Fruit fly (Drosophila melanogaster) whole organism, embryonic: Measurements from ENCODE around the gene Gdh.

Experiments used
- Ada2b ChIP-seq: fragments of 200-800 bp; sonication (Bioruptor generic); IDR thresholded peaks from 2 replicates; pipeline ENCODE4 v1.3.6; 2022; ENCODE audit warnings: missing biosample characterization, missing genetic modification characterization
- Asciz ChIP-seq: fragments of 200-800 bp; sonication (Bioruptor generic); optimal IDR thresholded peaks from 2 replicates; lab custom pipeline; 2017; ENCODE audit warnings: missing biosample characterization, mild to moderate bottlenecking, missing genetic modification characterization, missing genetic modification reagents
- BtbVII ChIP-seq: fragments of 200-800 bp; sonication (Bioruptor generic); optimal IDR thresholded peaks from 3 replicates; lab custom pipeline; 2017; ENCODE audit warnings: missing biosample characterization, mild to moderate bottlenecking, missing genetic modification characterization
- Bteb2 ChIP-seq: fragments of 200-800 bp; sonication (Bioruptor generic); optimal IDR thresholded peaks from 2 replicates; lab custom pipeline; 2016; ENCODE audit warnings: missing biosample characterization, missing genetic modification characterization
- CG10959 ChIP-seq: fragments of 200-800 bp; sonication (Bioruptor generic); IDR thresholded peaks from 2 replicates; pipeline ENCODE4 v1.3.6; 2022; ENCODE audit warnings: missing biosample characterization, missing genetic modification characterization
- CG11560 ChIP-seq: fragments of 200-800 bp; sonication (Bioruptor generic); IDR thresholded peaks from 3 replicates; pipeline ENCODE4 v1.3.6; 2022; ENCODE audit warnings: missing biosample characterization, missing genetic modification characterization
- CG13624 ChIP-seq: fragments of 200-800 bp; sonication (Bioruptor generic); optimal IDR thresholded peaks from 2 replicates; lab custom pipeline; 2016; ENCODE audit warnings: missing biosample characterization, missing genetic modification characterization
- CG14441 ChIP-seq: fragments of 200-800 bp; sonication (Bioruptor generic); IDR thresholded peaks from 2 replicates; pipeline ENCODE4 v1.3.6; 2022; ENCODE audit warnings: missing biosample characterization, missing genetic modification characterization
- CG15269 ChIP-seq: fragments of 200-800 bp; sonication (Bioruptor generic); optimal IDR thresholded peaks from 2 replicates; lab custom pipeline; 2018; ENCODE audit warnings: missing biosample characterization, mild to moderate bottlenecking, missing genetic modification characterization, moderate library complexity
- CG16815 ChIP-seq: fragments of 200-800 bp; sonication (Bioruptor generic); optimal IDR thresholded peaks from 3 replicates; lab custom pipeline; 2017; ENCODE audit warnings: missing biosample characterization, mild to moderate bottlenecking, missing genetic modification characterization
- CG17359 ChIP-seq: fragments of 200-800 bp; sonication (Bioruptor generic); optimal IDR thresholded peaks from 3 replicates; lab custom pipeline; 2018; ENCODE audit warnings: missing biosample characterization, mild to moderate bottlenecking, missing genetic modification characterization, moderate library complexity
- CG1792 ChIP-seq: fragments of 200-800 bp; sonication (Bioruptor generic); optimal IDR thresholded peaks from 2 replicates; lab custom pipeline; 2016; ENCODE audit warnings: missing biosample characterization, missing genetic modification characterization
- CG18011 ChIP-seq: fragments of 200-800 bp; sonication (Bioruptor generic); optimal IDR thresholded peaks from 2 replicates; lab custom pipeline; 2017; ENCODE audit warnings: missing biosample characterization, missing genetic modification characterization, mild to moderate bottlenecking, moderate library complexity, missing genotype
- CG3065 ChIP-seq: fragments of 200-800 bp; sonication (Bioruptor generic); optimal IDR thresholded peaks from 2 replicates; lab custom pipeline; 2016; ENCODE audit warnings: missing biosample characterization, missing genetic modification characterization
- CG31365 ChIP-seq: fragments of 200-800 bp; sonication (Bioruptor generic); optimal IDR thresholded peaks from 2 replicates; lab custom pipeline; 2018; ENCODE audit warnings: missing biosample characterization, mild to moderate bottlenecking, missing genetic modification characterization
- CG3838 ChIP-seq: fragments of 200-800 bp; sonication (Bioruptor generic); optimal IDR thresholded peaks from 3 replicates; lab custom pipeline; 2016; ENCODE audit warnings: missing biosample characterization, missing genetic modification characterization
- CG6254 ChIP-seq: fragments of 200-800 bp; sonication (Bioruptor generic); optimal IDR thresholded peaks from 3 replicates; lab custom pipeline; 2017; ENCODE audit warnings: mild to moderate bottlenecking, missing biosample characterization, missing genetic modification reagents, missing genetic modification characterization
- CG6854 ChIP-seq: fragments of 200-800 bp; sonication (Bioruptor generic); optimal IDR thresholded peaks from 3 replicates; lab custom pipeline; 2017; ENCODE audit warnings: missing biosample characterization, mild to moderate bottlenecking, missing genetic modification characterization
- CG8290 ChIP-seq, 3 experiments: fragments of 200-800 bp; sonication (Bioruptor generic); optimal IDR thresholded peaks; 2 replicates each; lab custom pipeline; 2016 to 2019; ENCODE audit warnings: missing biosample characterization in 3 of 3, missing genetic modification characterization in 3 of 3, mild to moderate bottlenecking in 2 of 3, moderate library complexity in 1 of 3
- CG8944 ChIP-seq: fragments of 200-800 bp; sonication (Bioruptor generic); optimal IDR thresholded peaks from 3 replicates; lab custom pipeline; 2016; ENCODE audit warnings: missing biosample characterization, missing genetic modification characterization
- CG9609 ChIP-seq: fragments of 200-800 bp; sonication (Bioruptor generic); optimal IDR thresholded peaks from 3 replicates; lab custom pipeline; 2016; ENCODE audit warnings: missing biosample characterization, missing genetic modification characterization
- D19B ChIP-seq: fragments of 200-800 bp; sonication (Bioruptor generic); optimal IDR thresholded peaks from 2 replicates; lab custom pipeline; 2017; ENCODE audit warnings: missing biosample characterization, mild to moderate bottlenecking, missing genetic modification characterization
- Dek ChIP-seq: fragments of 200-800 bp; sonication (Bioruptor generic); optimal IDR thresholded peaks from 3 replicates; lab custom pipeline; 2019; ENCODE audit warnings: missing biosample characterization, mild to moderate bottlenecking, missing genetic modification characterization, moderate library complexity
- Ets65A ChIP-seq: fragments of 200-800 bp; sonication (Bioruptor generic); peaks from one replicate; lab custom pipeline; 2016; ENCODE audit warnings: missing biosample characterization, missing genetic modification characterization
- Ets97D ChIP-seq: fragments of 200-800 bp; sonication (Bioruptor generic); optimal IDR thresholded peaks from 3 replicates; lab custom pipeline; 2016; ENCODE audit warnings: missing biosample characterization, missing genetic modification characterization
- Fer2 ChIP-seq: fragments of 200-800 bp; sonication (Bioruptor generic); optimal IDR thresholded peaks from 2 replicates; lab custom pipeline; 2018; ENCODE audit warnings: missing biosample characterization, mild to moderate bottlenecking, missing genetic modification characterization, moderate library complexity
- Hr51 ChIP-seq, 2 experiments: fragments of 200-800 bp; sonication (Bioruptor generic); optimal IDR thresholded peaks; 2 replicates in 1 of 2; 3 replicates in 1 of 2; lab custom pipeline; 2016 to 2018; ENCODE audit warnings: missing biosample characterization in 2 of 2, missing genetic modification characterization in 2 of 2, mild to moderate bottlenecking in 1 of 2, moderate library complexity in 1 of 2
- Lhr ChIP-seq: fragments of 200-800 bp; sonication (Bioruptor generic); optimal IDR thresholded peaks from 3 replicates; lab custom pipeline; 2017; ENCODE audit warnings: mild to moderate bottlenecking, missing biosample characterization, missing genetic modification reagents, missing genetic modification characterization
- Lpt ChIP-seq: fragments of >200 bp; optimal IDR thresholded peaks from 2 replicates; lab custom pipeline; 2018; ENCODE audit warnings: missing biosample characterization, missing genetic modification characterization
- NC2α ChIP-seq: fragments of 200-800 bp; sonication (Bioruptor generic); optimal IDR thresholded peaks from 2 replicates; lab custom pipeline; 2016; ENCODE audit warnings: missing biosample characterization, missing genetic modification characterization
- NFAT ChIP-seq: fragments of 200-800 bp; sonication (Bioruptor generic); IDR thresholded peaks from 2 replicates; pipeline ENCODE4 v1.3.6; 2022; ENCODE audit warnings: missing biosample characterization, missing genetic modification characterization
- NK7.1 ChIP-seq: fragments of 200-800 bp; sonication (Bioruptor generic); optimal IDR thresholded peaks from 3 replicates; lab custom pipeline; 2016; ENCODE audit warnings: missing biosample characterization, missing genetic modification characterization
- Rx ChIP-seq: fragments of 200-800 bp; sonication (Bioruptor generic); IDR thresholded peaks from 2 replicates; pipeline ENCODE4 v1.3.6; 2022; ENCODE audit warnings: missing biosample characterization, missing genetic modification characterization
- Scr ChIP-seq: fragments of 200-800 bp; sonication (Bioruptor generic); IDR thresholded peaks from 2 replicates; pipeline ENCODE4 v1.3.6; 2022; ENCODE audit warnings: missing biosample characterization, missing genetic modification characterization; ENCODE audit not compliant: partially characterized antibody
- ac ChIP-seq: fragments of 200-800 bp; sonication (Bioruptor generic); optimal IDR thresholded peaks from 3 replicates; lab custom pipeline; 2017; ENCODE audit warnings: missing biosample characterization, mild to moderate bottlenecking, missing genetic modification characterization
- bigmax ChIP-seq: fragments of 200-800 bp; sonication (Bioruptor generic); optimal IDR thresholded peaks from 2 replicates; lab custom pipeline; 2018; ENCODE audit warnings: missing biosample characterization, mild to moderate bottlenecking, missing genetic modification characterization
- btn ChIP-seq: fragments of 200-800 bp; sonication (Bioruptor generic); optimal IDR thresholded peaks from 2 replicates; lab custom pipeline; 2016; ENCODE audit warnings: missing biosample characterization, missing genetic modification characterization
- corto ChIP-seq: fragments of 200-800 bp; sonication (Bioruptor generic); optimal IDR thresholded peaks from 2 replicates; lab custom pipeline; 2016; ENCODE audit warnings: missing biosample characterization, mild to moderate bottlenecking, missing genetic modification characterization, moderate library complexity
- disco-r ChIP-seq: fragments of 200-800 bp; sonication (Bioruptor generic); optimal IDR thresholded peaks from 2 replicates; lab custom pipeline; 2016; ENCODE audit warnings: missing biosample characterization, missing genetic modification characterization
- fd96Cb ChIP-seq: fragments of 200-800 bp; sonication (Bioruptor generic); optimal IDR thresholded peaks from 2 replicates; lab custom pipeline; 2018; ENCODE audit warnings: missing biosample characterization, mild to moderate bottlenecking, missing genetic modification characterization, moderate library complexity
- fru ChIP-seq: fragments of >200 bp; optimal IDR thresholded peaks from 2 replicates; lab custom pipeline; 2017
- gro ChIP-seq: fragments of 200-800 bp; sonication (Bioruptor generic); optimal IDR thresholded peaks from 2 replicates; lab custom pipeline; 2016; ENCODE audit warnings: missing biosample characterization, missing genetic modification characterization
- hbn ChIP-seq: fragments of 200-800 bp; sonication (Bioruptor generic); IDR thresholded peaks from 2 replicates; pipeline ENCODE4 v1.3.6; 2022; ENCODE audit warnings: missing biosample characterization, missing genetic modification characterization; ENCODE audit not compliant: partially characterized antibody
- insv ChIP-seq, 2 experiments: fragments of 200-800 bp; sonication (Bioruptor generic); optimal IDR thresholded peaks; 3 replicates each; lab custom pipeline; 2016 to 2018; ENCODE audit warnings: missing biosample characterization in 2 of 2, missing genetic modification characterization in 2 of 2
- pan ChIP-seq, 4 experiments: fragments of >200 bp in 3 of 4; fragments of 200-800 bp in 1 of 4; sonication (Bioruptor generic) in 1 of 4; optimal IDR thresholded peaks in 3 of 4; IDR thresholded peaks in 1 of 4; 2 replicates each; pipeline versions ENCODE4 v1.3.6 to Lab custom; 2017 to 2022; ENCODE audit warnings: missing biosample characterization in 2 of 4, missing genetic modification characterization in 2 of 4, mixed read lengths in 1 of 4
- salm ChIP-seq: fragments of 200-800 bp; sonication (Bioruptor generic); optimal IDR thresholded peaks from 2 replicates; lab custom pipeline; 2018; ENCODE audit warnings: missing biosample characterization, mild to moderate bottlenecking, missing genetic modification characterization
- sens ChIP-seq: fragments of 200-800 bp; sonication (Bioruptor generic); peaks from one replicate; lab custom pipeline; 2016; ENCODE audit warnings: missing biosample characterization, missing genetic modification characterization
- trem ChIP-seq: fragments of 200-800 bp; optimal IDR thresholded peaks from 3 replicates; lab custom pipeline; 2019; ENCODE audit warnings: missing biosample characterization, mild to moderate bottlenecking, missing genetic modification characterization, moderate library complexity

Gene Gdh

DNA sequence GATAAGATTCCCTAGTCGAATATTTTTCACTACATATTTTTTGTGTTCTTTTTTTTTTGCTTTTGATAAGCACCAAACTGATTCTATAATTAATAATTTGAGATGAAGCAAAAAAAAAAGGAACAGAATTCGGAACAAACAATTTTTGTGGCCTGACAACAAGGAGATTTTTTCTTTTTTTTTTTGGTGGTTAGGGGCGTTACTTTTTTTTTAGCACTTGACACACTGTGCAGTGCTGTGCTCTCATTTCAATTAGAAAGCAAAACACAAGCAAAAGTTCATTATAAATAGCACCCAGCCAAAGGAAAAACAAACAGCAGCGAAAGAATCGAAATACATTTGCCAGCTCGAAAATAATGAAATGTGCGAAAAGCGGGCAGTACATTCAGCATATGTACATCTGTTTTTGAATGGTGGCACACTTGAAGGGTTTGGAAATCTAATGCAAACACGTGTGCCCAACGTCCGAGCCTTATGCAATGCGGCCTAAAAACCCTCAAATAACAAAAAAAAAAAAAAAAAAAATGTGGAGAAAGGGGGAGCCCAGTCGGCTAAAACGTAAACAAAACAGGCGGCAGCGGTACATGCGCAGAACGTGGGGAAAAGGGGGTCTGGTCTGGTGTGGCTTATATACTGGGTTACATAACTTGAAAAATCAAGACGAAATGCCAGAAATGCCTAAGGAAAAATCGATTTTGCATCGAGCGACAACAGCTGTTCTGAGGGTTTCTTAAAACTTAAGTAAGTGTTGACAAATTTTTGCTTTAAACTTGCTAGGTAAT is 1.1 kb downstream of the Gdh start (continued):
- TF ChIP-seq CG6254 (GFP tag; lab: Kevin White, UChicago): no peak
- TF ChIP-seq CG3065 (GFP tag; lab: Kevin White, UChicago): no peak
- TF ChIP-seq CG6854: no peak
- TF ChIP-seq NK7.1: peak; percentile 2
- TF ChIP-seq CG3838 (GFP tag; lab: Kevin White, UChicago): no peak
- TF ChIP-seq CG8944 (GFP tag; lab: Kevin White, UChicago): peak; percentile 4
- peak in 1 of 2 experiments; percentile 45 for TF ChIP-seq Hr51 (GFP tag; optimal IDR thresholded peaks at IDR 0.05; lab: Kevin White, UChicago)
- TF ChIP-seq CG18011: no peak
- TF ChIP-seq fru (lab: Kevin White, UChicago): no peak
- TF ChIP-seq Ada2b (GFP tag; lab: Robert Waterston, UW): peak; percentile 67
- no peak for TF ChIP-seq CG8290 (GFP tag; optimal IDR thresholded peaks at IDR 0.05; lab: Kevin White, UChicago)
- no peak for TF ChIP-seq CG8290 (tag; optimal IDR thresholded peaks at IDR 0.05; lab: Kevin White, UChicago)
- TF ChIP-seq Asciz: no peak
- TF ChIP-seq NFAT (GFP tag; lab: Robert Waterston, UW): no peak
- TF ChIP-seq btn (GFP tag; lab: Kevin White, UChicago): no peak
- no peak for TF ChIP-seq hbn (GFP tag; lab: Robert Waterston, UW)
- TF ChIP-seq disco-r: no peak
- TF ChIP-seq Scr (GFP tag; lab: Robert Waterston, UW): no peak
- no peak for TF ChIP-seq Ets65A
- TF ChIP-seq fd96Cb (tag; lab: Kevin White, UChicago): peak; percentile 8
- TF ChIP-seq CG15269: peak; percentile 19
- TF ChIP-seq CG31365 (tag; lab: Kevin White, UChicago): no peak
- no peak for TF ChIP-seq Fer2 (tag; lab: Kevin White, UChicago)
- TF ChIP-seq ac (GFP tag; lab: Kevin White, UChicago): no peak
- 0 out of 3 replicates have a peak, but pooled peaks have one; percentile 25 for TF ChIP-seq CG11560 (tag; lab: Robert Waterston, UW)
- peak; percentile 1 for TF ChIP-seq Bteb2
- no peak for TF ChIP-seq Ets97D (GFP tag; lab: Kevin White, UChicago)
- no peak for TF ChIP-seq Lhr (GFP tag; lab: Kevin White, UChicago)
- TF ChIP-seq CG14441 (GFP tag; lab: Robert Waterston, UW): peak; percentile 60; the same call in 1 of the 2 replicates
- TF ChIP-seq Dek (tag; lab: Kevin White, UChicago): peak; percentile 9
- peak; percentile 25; the same call in 1 of the 2 replicates for TF ChIP-seq Rx
- TF ChIP-seq CG16815 (GFP tag; lab: Kevin White, UChicago): no peak
- no peak for TF ChIP-seq corto (GFP tag; lab: Kevin White, UChicago)
- TF ChIP-seq Lpt (GFP tag; lab: Kevin White, UChicago): no peak
- no peak for TF ChIP-seq pan (optimal IDR thresholded peaks at IDR 0.05; lab: Kevin White, UChicago)
- TF ChIP-seq pan (GFP tag; optimal IDR thresholded peaks at IDR 0.05 in 1 of 2, IDR thresholded peaks at IDR 0.05 in 1 of 2): peak in 1 of 2 experiments; percentile 61
- peak; percentile 32 for TF ChIP-seq gro (GFP tag; lab: Kevin White, UChicago)
- TF ChIP-seq CG17359 (tag; lab: Kevin White, UChicago): peak; percentile 43
- TF ChIP-seq CG1792 (GFP tag; lab: Kevin White, UChicago): no peak
- TF ChIP-seq bigmax (GFP tag; lab: Kevin White, UChicago): no peak
- peak; percentile 11 for TF ChIP-seq CG13624 (GFP tag; lab: Kevin White, UChicago)
- TF ChIP-seq CG9609 (GFP tag; lab: Kevin White, UChicago): peak; percentile 0
- peak; percentile 92 for TF ChIP-seq sens (GFP tag; lab: Kevin White, UChicago)
- no peak for TF ChIP-seq trem (tag; lab: Kevin White, UChicago)
- no peak for TF ChIP-seq NC2α (GFP tag; lab: Kevin White, UChicago)
- no peak for TF ChIP-seq BtbVII (GFP tag; lab: Kevin White, UChicago)
- no peak for TF ChIP-seq CG10959
- no peak for TF ChIP-seq insv (GFP tag; optimal IDR thresholded peaks at IDR 0.05; lab: Kevin White, UChicago)
- TF ChIP-seq D19B: peak; percentile 20
- TF ChIP-seq salm (tag; lab: Kevin White, UChicago): no peak
